Worm (Caenorhabditis elegans) whole organism, L3 larva: ENCODE data around the gene txt-18.

Source experiments
- R02D3.7 ChIP-seq: fragments of 150-350 bp; optimal IDR thresholded peaks from 2 replicates; lab custom pipeline; 2014; ENCODE audit warnings: missing biosample characterization, missing genetic modification characterization
- ZK546.5 ChIP-seq: sonication (generic microtip); optimal IDR thresholded peaks from 2 replicates; lab custom pipeline; 2017; ENCODE audit warnings: missing biosample characterization, missing genetic modification characterization
- aly-2 ChIP-seq: fragments of 150-350 bp; optimal IDR thresholded peaks from 2 replicates; lab custom pipeline; 2014; ENCODE audit warnings: missing biosample characterization, missing genetic modification characterization
- ceh-16 ChIP-seq: sonication (generic microtip); optimal IDR thresholded peaks from 2 replicates; lab custom pipeline; 2017; ENCODE audit warnings: missing biosample characterization, missing genetic modification characterization
- ceh-28 ChIP-seq: fragments of 150-350 bp; optimal IDR thresholded peaks from 2 replicates; lab custom pipeline; 2014; ENCODE audit warnings: missing biosample characterization, missing genetic modification reagents, missing genetic modification characterization
- ceh-82 ChIP-seq: fragments of 150-350 bp; optimal IDR thresholded peaks from 2 replicates; lab custom pipeline; 2014; ENCODE audit warnings: missing biosample characterization, missing genetic modification characterization
- egl-27 ChIP-seq: sonication (generic microtip); optimal IDR thresholded peaks from 4 replicates; lab custom pipeline; 2017; ENCODE audit warnings: missing biosample characterization, missing genetic modification reagents, missing genetic modification characterization
- egl-5 ChIP-seq: fragments of 150-350 bp; optimal IDR thresholded peaks from 2 replicates; lab custom pipeline; 2017; ENCODE audit warnings: missing biosample characterization, missing genetic modification reagents, missing genetic modification characterization, inconsistent platforms
- elt-1 ChIP-seq: fragments of 150-350 bp; optimal IDR thresholded peaks from 2 replicates; lab custom pipeline; 2014; ENCODE audit warnings: missing biosample characterization, missing genetic modification characterization
- elt-2 ChIP-seq: sonication (generic microtip); optimal IDR thresholded peaks from 2 replicates; lab custom pipeline; 2016; ENCODE audit warnings: missing genetic modification reagents, mild to moderate bottlenecking, missing genetic modification characterization, missing compliant biosample characterization
- elt-3 ChIP-seq, 3 experiments: fragments of 150-350 bp in 1 of 3; sonication (generic microtip) in 2 of 3; optimal IDR thresholded peaks; 2 replicates in 2 of 3; 4 replicates in 1 of 3; lab custom pipeline; 2014 to 2017; ENCODE audit warnings: missing biosample characterization in 3 of 3, missing genetic modification characterization in 3 of 3
- eor-1 ChIP-seq, 2 experiments: fragments of 150-350 bp; optimal IDR thresholded peaks; 2 replicates each; lab custom pipeline; 2014 to 2018; ENCODE audit warnings: missing biosample characterization in 2 of 2, missing genetic modification characterization in 2 of 2
- fkh-10 ChIP-seq: sonication (generic microtip); optimal IDR thresholded peaks from 2 replicates; lab custom pipeline; 2017; ENCODE audit warnings: missing biosample characterization, missing genetic modification reagents, missing genetic modification characterization
- fkh-2 ChIP-seq: fragments of 150-350 bp; optimal IDR thresholded peaks from 2 replicates; lab custom pipeline; 2014; ENCODE audit warnings: missing biosample characterization, missing genetic modification reagents, missing genetic modification characterization
- fos-1 ChIP-seq: fragments of 150-350 bp; optimal IDR thresholded peaks from 2 replicates; lab custom pipeline; 2014; ENCODE audit warnings: missing biosample characterization, missing genetic modification characterization
- hmg-11 ChIP-seq: sonication (generic microtip); optimal IDR thresholded peaks from 2 replicates; lab custom pipeline; 2016; ENCODE audit warnings: missing genetic modification characterization, missing compliant biosample characterization
- jun-1 ChIP-seq: fragments of 150-350 bp; optimal IDR thresholded peaks from 2 replicates; lab custom pipeline; 2014; ENCODE audit warnings: missing biosample characterization, missing genetic modification reagents, missing genetic modification characterization
- lin-15B ChIP-seq: fragments of 150-350 bp; optimal IDR thresholded peaks from 2 replicates; lab custom pipeline; 2014; ENCODE audit warnings: missing biosample characterization, missing genetic modification characterization
- lin-39 ChIP-seq: fragments of 150-350 bp; optimal IDR thresholded peaks from 2 replicates; lab custom pipeline; 2018; ENCODE audit warnings: missing biosample characterization, missing genetic modification reagents, missing genetic modification characterization
- lsy-12 ChIP-seq: sonication (generic microtip); optimal IDR thresholded peaks from 2 replicates; lab custom pipeline; 2016; ENCODE audit warnings: mild to moderate bottlenecking, missing genetic modification characterization, missing compliant biosample characterization
- mdl-1 ChIP-seq: fragments of 150-350 bp; optimal IDR thresholded peaks from 2 replicates; lab custom pipeline; 2014; ENCODE audit warnings: missing biosample characterization, missing genetic modification characterization
- mml-1 ChIP-seq: fragments of 150-350 bp; sonication (generic microtip); optimal IDR thresholded peaks from 3 replicates; lab custom pipeline; 2014; ENCODE audit warnings: missing biosample characterization, missing genetic modification characterization
- nfya-1 ChIP-seq: sonication (generic microtip); optimal IDR thresholded peaks from 2 replicates; lab custom pipeline; 2017; ENCODE audit warnings: missing genetic modification characterization, mild to moderate bottlenecking, missing compliant biosample characterization, antibody characterized with exemption, moderate library complexity; ENCODE audit not compliant: insufficient read depth
- nhr-11 ChIP-seq: fragments of 150-350 bp; optimal IDR thresholded peaks from 2 replicates; lab custom pipeline; 2014; ENCODE audit warnings: missing biosample characterization, missing genetic modification characterization
- nhr-12 ChIP-seq: fragments of 150-350 bp; optimal IDR thresholded peaks from 2 replicates; lab custom pipeline; 2014; ENCODE audit warnings: missing biosample characterization, missing genetic modification characterization
- nhr-23 ChIP-seq: fragments of 150-350 bp; optimal IDR thresholded peaks from 2 replicates; lab custom pipeline; 2014; ENCODE audit warnings: missing biosample characterization, missing genetic modification reagents, missing genetic modification characterization
- nhr-25 ChIP-seq: sonication (generic microtip); optimal IDR thresholded peaks from 2 replicates; lab custom pipeline; 2017; ENCODE audit warnings: missing biosample characterization, missing genetic modification characterization
- nhr-28 ChIP-seq: fragments of 150-350 bp; optimal IDR thresholded peaks from 2 replicates; lab custom pipeline; 2014; ENCODE audit warnings: missing biosample characterization, missing genetic modification characterization
- nhr-43 ChIP-seq: sonication (generic microtip); optimal IDR thresholded peaks from 2 replicates; lab custom pipeline; 2016; ENCODE audit warnings: mild to moderate bottlenecking, missing genetic modification characterization, missing compliant biosample characterization; ENCODE audit not compliant: poor library complexity, severe bottlenecking
- nhr-67 ChIP-seq: fragments of 150-350 bp; optimal IDR thresholded peaks from 2 replicates; lab custom pipeline; 2014; ENCODE audit warnings: missing biosample characterization, missing genetic modification characterization
- nhr-76 ChIP-seq: fragments of 150-350 bp; sonication (generic microtip); optimal IDR thresholded peaks from 5 replicates; lab custom pipeline; 2014; ENCODE audit warnings: missing biosample characterization, missing genetic modification characterization
- nhr-77 ChIP-seq: fragments of 150-350 bp; optimal IDR thresholded peaks from 2 replicates; lab custom pipeline; 2014; ENCODE audit warnings: missing biosample characterization, missing genetic modification characterization
- pha-4 ChIP-seq: fragments of 150-350 bp; optimal IDR thresholded peaks from 2 replicates; lab custom pipeline; 2014; ENCODE audit warnings: missing biosample characterization, missing genetic modification reagents, missing genetic modification characterization
- pqm-1 ChIP-seq: fragments of 150-350 bp; optimal IDR thresholded peaks from 2 replicates; lab custom pipeline; 2017; ENCODE audit warnings: missing biosample characterization, missing genetic modification characterization, inconsistent platforms
- skn-1 ChIP-seq: fragments of 150-350 bp; optimal IDR thresholded peaks from 2 replicates; lab custom pipeline; 2014; ENCODE audit warnings: missing biosample characterization, missing genetic modification characterization
- snpc-4 ChIP-seq: fragments of 150-350 bp; optimal IDR thresholded peaks from 2 replicates; lab custom pipeline; 2014; ENCODE audit warnings: missing biosample characterization, missing genetic modification characterization
- tbx-2 ChIP-seq: sonication (generic microtip); optimal IDR thresholded peaks from 2 replicates; lab custom pipeline; 2016; ENCODE audit warnings: mild to moderate bottlenecking, missing genetic modification characterization, missing compliant biosample characterization
- unc-39 ChIP-seq: sonication (generic microtip); optimal IDR thresholded peaks from 4 replicates; lab custom pipeline; 2017; ENCODE audit warnings: missing biosample characterization, missing genetic modification characterization
- unc-62 ChIP-seq: fragments of 150-350 bp; sonication (generic microtip); optimal IDR thresholded peaks from 4 replicates; lab custom pipeline; 2014; ENCODE audit warnings: missing biosample characterization, missing genetic modification reagents, missing genetic modification characterization
- zag-1 ChIP-seq: fragments of 150-350 bp; optimal IDR thresholded peaks from 2 replicates; lab custom pipeline; 2014; ENCODE audit warnings: missing biosample characterization, missing genetic modification characterization

txt-18 gene

ce11 chrII:6366696-6367095 is 22.8 kb downstream of the txt-18 start, which contains the start of gene ctsa-4.1:
Gene ctsa-4.1, plus strand, starts transcription at chrII:6366996.
- TF ChIP-seq pqm-1 (no peak), nhr-12 (tag; lab: Kevin White, UChicago) (no peak), ceh-16 (tag; lab: Kevin White, UChicago) (no peak), aly-2 (tag; lab: Kevin White, UChicago) (no peak), elt-1 (tag; lab: Kevin White, UChicago) (no peak), nhr-25 (tag; lab: Kevin White, UChicago) (no peak), ZK546.5 (tag; lab: Kevin White, UChicago) (no peak), mdl-1 (tag; lab: Kevin White, UChicago) (no peak), unc-62 (no peak)

DNA sequence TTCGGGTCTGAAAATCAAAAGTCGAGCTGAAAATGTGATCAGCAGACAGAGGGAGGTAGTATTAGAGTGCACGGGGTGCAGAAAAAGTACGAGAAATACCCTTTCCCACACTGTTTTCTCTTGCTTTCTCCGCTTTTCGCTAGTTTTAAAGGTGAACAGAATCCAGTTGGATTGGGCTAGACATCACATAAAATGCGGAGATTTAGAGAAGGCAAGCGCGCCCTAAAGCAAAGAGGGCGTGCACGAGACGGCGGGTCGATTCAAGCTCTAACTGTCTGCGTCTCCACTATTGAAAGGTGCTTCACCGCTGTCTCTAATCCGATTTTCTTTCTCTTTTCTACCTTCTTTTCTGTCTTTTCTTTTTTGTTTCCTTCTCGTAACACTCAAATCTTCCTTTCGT is 26.2 kb downstream of the txt-18 start:
- peak; percentile 92 for TF ChIP-seq nhr-25 (tag; lab: Kevin White, UChicago)
- peak; percentile 85 for TF ChIP-seq mdl-1 (tag; lab: Kevin White, UChicago)
- peak; percentile 70 for TF ChIP-seq pqm-1
- peak; percentile 89 for TF ChIP-seq nfya-1 (tag; lab: Kevin White, UChicago)
- TF ChIP-seq hmg-11 (tag; lab: Kevin White, UChicago): peak; percentile 89
- no peak for TF ChIP-seq aly-2 (tag; lab: Kevin White, UChicago)
- TF ChIP-seq fos-1 (tag; lab: Kevin White, UChicago): no peak
- TF ChIP-seq lsy-12 (tag; lab: Kevin White, UChicago): peak; percentile 52
- peak; percentile 64 for TF ChIP-seq snpc-4 (tag; lab: Kevin White, UChicago)
- TF ChIP-seq R02D3.7: peak; percentile 53
- peak; percentile 83 for TF ChIP-seq lin-39
- TF ChIP-seq nhr-11: peak; percentile 5
- no peak for TF ChIP-seq nhr-67 (tag; lab: Kevin White, UChicago)
- TF ChIP-seq fkh-10: peak; percentile 25
- TF ChIP-seq ceh-28 (tag; lab: Kevin White, UChicago): peak; percentile 83
- TF ChIP-seq skn-1 (tag; lab: Kevin White, UChicago): peak; percentile 4
- TF ChIP-seq nhr-77 (tag; lab: Kevin White, UChicago): no peak
- peak; percentile 93 for TF ChIP-seq lin-15B
- TF ChIP-seq nhr-23 (tag; lab: Kevin White, UChicago): peak; percentile 82
- TF ChIP-seq pha-4 (tag; lab: Kevin White, UChicago): peak; percentile 83
- TF ChIP-seq ZK546.5 (tag; lab: Kevin White, UChicago): no peak
- no peak for TF ChIP-seq eor-1 (tag; optimal IDR thresholded peaks at IDR 0.05; lab: Kevin White, UChicago)
- TF ChIP-seq jun-1 (tag; lab: Kevin White, UChicago): peak; percentile 51
- TF ChIP-seq elt-2 (tag; lab: Kevin White, UChicago): peak; percentile 70
- peak; percentile 14 for TF ChIP-seq egl-27 (tag; lab: Kevin White, UChicago)
- TF ChIP-seq tbx-2 (tag; lab: Kevin White, UChicago): peak; percentile 32
- no peak for TF ChIP-seq elt-1 (tag; lab: Kevin White, UChicago)
- TF ChIP-seq ceh-82: peak; percentile 39
- TF ChIP-seq unc-62: no peak
- peak; percentile 67 for TF ChIP-seq nhr-43 (tag; lab: Kevin White, UChicago)
- peak; percentile 35 for TF ChIP-seq egl-5 (tag; lab: Kevin White, UChicago)

ce11 chrII:6371003-6371402 is 27.1 kb downstream of the txt-18 start, which contains the start of gene lin-23:
Gene lin-23, plus strand, starts transcription at chrII:6371303.
- TF ChIP-seq nhr-25 (tag; lab: Kevin White, UChicago): peak; percentile 12
- TF ChIP-seq nhr-12 (tag; lab: Kevin White, UChicago): no peak
- no peak for TF ChIP-seq elt-1 (tag; lab: Kevin White, UChicago)

DNA sequence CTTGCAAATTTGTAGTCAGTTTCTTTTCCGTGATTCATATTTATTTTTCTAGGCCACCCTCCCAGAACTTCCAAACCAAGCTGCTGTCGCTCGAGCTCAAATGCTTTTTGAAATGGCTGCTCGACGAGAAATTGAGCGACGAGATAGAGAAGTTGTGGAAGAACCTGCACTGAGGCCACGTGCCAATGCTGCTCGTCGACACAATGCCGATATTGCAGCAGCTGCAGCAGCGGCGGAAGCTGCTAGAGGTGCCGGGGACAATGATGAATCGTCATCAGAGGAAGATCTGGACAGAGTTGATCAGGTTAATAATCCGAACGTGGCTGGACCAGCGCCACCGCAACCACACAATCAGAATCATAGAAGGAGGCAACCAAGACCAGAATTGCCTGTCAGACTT is 29.5 kb downstream of the txt-18 start:
- no peak for TF ChIP-seq nhr-28 (tag; lab: Kevin White, UChicago)

ce11 chrII:6374646-6375045 is 30.8 kb downstream of the txt-18 start:
- no peak for TF ChIP-seq nhr-43 (tag; lab: Kevin White, UChicago)
- TF ChIP-seq skn-1 (tag; lab: Kevin White, UChicago): no peak
- no peak for TF ChIP-seq hmg-11 (tag; lab: Kevin White, UChicago)
- no peak for TF ChIP-seq ceh-82
- no peak for TF ChIP-seq fkh-10
- TF ChIP-seq nhr-12 (tag; lab: Kevin White, UChicago): no peak
- TF ChIP-seq egl-27 (tag; lab: Kevin White, UChicago): no peak
- no peak for TF ChIP-seq mml-1 (tag; lab: Kevin White, UChicago)
- TF ChIP-seq ceh-16 (tag; lab: Kevin White, UChicago): no peak
- TF ChIP-seq nhr-23 (tag; lab: Kevin White, UChicago): no peak
- no peak for TF ChIP-seq fkh-2 (tag; lab: Kevin White, UChicago)
- peak; percentile 19 for TF ChIP-seq ceh-28 (tag; lab: Kevin White, UChicago)
- no peak for TF ChIP-seq eor-1 (tag; optimal IDR thresholded peaks at IDR 0.05; lab: Kevin White, UChicago)
- no peak for TF ChIP-seq zag-1 (tag; lab: Kevin White, UChicago)
- no peak for TF ChIP-seq ZK546.5 (tag; lab: Kevin White, UChicago)
- TF ChIP-seq nfya-1 (tag; lab: Kevin White, UChicago): no peak
- TF ChIP-seq R02D3.7: no peak
- TF ChIP-seq unc-39 (tag; lab: Kevin White, UChicago): no peak
- peak; percentile 71 for TF ChIP-seq elt-2 (tag; lab: Kevin White, UChicago)
- no peak for TF ChIP-seq lin-39
- TF ChIP-seq nhr-28 (tag; lab: Kevin White, UChicago): no peak
- no peak for TF ChIP-seq nhr-11
- TF ChIP-seq pha-4 (tag; lab: Kevin White, UChicago): peak; percentile 29
- TF ChIP-seq elt-3 (tag; optimal IDR thresholded peaks at IDR 0.05; lab: Kevin White, UChicago): no peak
- TF ChIP-seq nhr-76 (tag; lab: Kevin White, UChicago): no peak
- no peak for TF ChIP-seq nhr-67 (tag; lab: Kevin White, UChicago)
- TF ChIP-seq fos-1 (tag; lab: Kevin White, UChicago): no peak
- TF ChIP-seq nhr-25 (tag; lab: Kevin White, UChicago): no peak
- no peak for TF ChIP-seq elt-1 (tag; lab: Kevin White, UChicago)
- no peak for TF ChIP-seq tbx-2 (tag; lab: Kevin White, UChicago)
